Worm (Caenorhabditis elegans) whole organism, L4 larva: ENCODE data around the gene str-149.

ENCODE experiments used
- ceh-82 ChIP-seq: sonication (generic microtip); optimal IDR thresholded peaks from 2 replicates; lab custom pipeline; 2017; ENCODE audit warnings: missing biosample characterization, missing genetic modification characterization
- mdl-1 ChIP-seq, 2 experiments: fragments of 150-350 bp in 1 of 2; sonication (generic microtip) in 1 of 2; optimal IDR thresholded peaks; 2 replicates each; lab custom pipeline; 2014 to 2017; ENCODE audit warnings: missing biosample characterization in 2 of 2, missing genetic modification characterization in 2 of 2
- nhr-77 ChIP-seq: fragments of 150-350 bp; optimal IDR thresholded peaks from 2 replicates; lab custom pipeline; 2014; ENCODE audit warnings: missing biosample characterization, missing genetic modification characterization
- skn-1 ChIP-seq: fragments of 150-350 bp; optimal IDR thresholded peaks from 2 replicates; lab custom pipeline; 2014; ENCODE audit warnings: missing biosample characterization, missing genetic modification characterization

DNA sequence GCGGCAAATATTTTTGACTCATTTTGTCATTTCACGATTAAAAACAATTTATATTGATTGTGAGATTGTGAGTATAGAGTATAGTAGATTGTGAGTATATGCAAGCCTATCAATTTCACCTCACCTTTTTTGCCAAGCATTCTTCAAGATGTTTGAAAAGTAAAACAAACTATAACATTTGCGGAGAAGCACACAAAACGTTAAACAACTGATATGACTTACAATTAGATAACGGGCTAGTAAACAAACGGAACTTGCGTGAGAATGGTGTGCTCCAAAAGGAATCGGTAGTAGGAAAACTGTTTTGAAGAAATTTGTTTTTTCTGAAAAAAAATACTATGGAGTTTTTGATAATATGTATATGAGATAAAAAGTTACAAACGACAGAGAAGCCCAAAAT is 36.8 kb downstream of the str-149 start:
- TF ChIP-seq skn-1 (tag; lab: Kevin White, UChicago) (no peak), ceh-82 (tag; lab: Kevin White, UChicago) (no peak), nhr-77 (tag; lab: Kevin White, UChicago) (peak; percentile 54), mdl-1 (tag; optimal IDR thresholded peaks at IDR 0.05; lab: Kevin White, UChicago) (no peak)
